Worm (Caenorhabditis elegans) whole organism, L4 larva: ENCODE data around the gene C27A2.12.

ENCODE experiments used
- F10B5.3 ChIP-seq: sonication (generic microtip); optimal IDR thresholded peaks from 2 replicates; lab custom pipeline; 2016; ENCODE audit warnings: mild to moderate bottlenecking, missing genetic modification characterization, missing compliant biosample characterization
- F44E2.7 ChIP-seq: fragments of 200-800 bp; sonication (Bioruptor generic); IDR thresholded peaks from 2 replicates; pipeline ENCODE4 v2.1.2; 2022; ENCODE audit warnings: missing genetic modification characterization, missing compliant biosample characterization
- Y105C5A.15 ChIP-seq: fragments of 200-800 bp; sonication (Bioruptor generic); IDR thresholded peaks from 2 replicates; pipeline ENCODE4 v1.3.6; 2022; ENCODE audit warnings: missing genetic modification characterization, missing compliant biosample characterization
- Y5F2A.4 ChIP-seq: fragments of 200-800 bp; sonication (Bioruptor generic); optimal IDR thresholded peaks from 2 replicates; lab custom pipeline; 2018; ENCODE audit warnings: mild to moderate bottlenecking, missing genetic modification characterization, missing compliant biosample characterization
- ZK337.2 ChIP-seq: fragments of 200-800 bp; sonication (Bioruptor generic); IDR thresholded peaks from 2 replicates; pipeline ENCODE4 v1.3.6; 2022; ENCODE audit warnings: missing genetic modification reagents, missing genetic modification characterization, missing compliant biosample characterization
- aly-2 ChIP-seq: sonication (generic microtip); optimal IDR thresholded peaks from 2 replicates; lab custom pipeline; 2018; ENCODE audit warnings: missing biosample characterization, missing genetic modification characterization
- ama-1 ChIP-seq: fragments of 150-350 bp; optimal IDR thresholded peaks from 2 replicates; lab custom pipeline; 2014; ENCODE audit warnings: inconsistent platforms, mixed read lengths
- arid-1 ChIP-seq: fragments of 200-800 bp; sonication (Bioruptor generic); conservative IDR thresholded peaks from 2 replicates; pipeline ENCODE4 v1.3.6; 2022; ENCODE audit warnings: missing genetic modification reagents, missing genetic modification characterization, missing compliant biosample characterization
- attf-4 ChIP-seq: sonication (generic microtip); optimal IDR thresholded peaks from 3 replicates; lab custom pipeline; 2017; ENCODE audit warnings: missing biosample characterization, missing genetic modification characterization
- ceh-20 ChIP-seq: fragments of 200-800 bp; sonication (Bioruptor generic); IDR thresholded peaks from 2 replicates; pipeline ENCODE4 v1.3.6; 2022; ENCODE audit warnings: missing genetic modification reagents, missing genetic modification characterization, missing compliant biosample characterization
- ceh-32 ChIP-seq: sonication (generic microtip); optimal IDR thresholded peaks from 2 replicates; lab custom pipeline; 2016; ENCODE audit warnings: mild to moderate bottlenecking, missing genetic modification characterization, missing compliant biosample characterization; ENCODE audit not compliant: poor library complexity
- dmd-6 ChIP-seq: fragments of 200-800 bp; sonication (Bioruptor generic); IDR thresholded peaks from 2 replicates; pipeline ENCODE4 v1.3.6; 2022; ENCODE audit warnings: missing genetic modification reagents, missing genetic modification characterization, missing compliant biosample characterization
- duxl-1 ChIP-seq: sonication (generic microtip); optimal IDR thresholded peaks from 2 replicates; lab custom pipeline; 2016; ENCODE audit warnings: mild to moderate bottlenecking, missing genetic modification characterization, moderate library complexity, missing compliant biosample characterization; ENCODE audit not compliant: poor library complexity
- egl-27 ChIP-seq: sonication (generic microtip); optimal IDR thresholded peaks from 3 replicates; lab custom pipeline; 2017; ENCODE audit warnings: missing biosample characterization, missing genetic modification reagents, missing genetic modification characterization
- hif-1 ChIP-seq, 2 experiments: sonication (generic microtip); optimal IDR thresholded peaks; 2 replicates each; lab custom pipeline; 2016 to 2017; ENCODE audit warnings: missing compliant biosample characterization in 2 of 2, missing genetic modification characterization in 2 of 2, missing genetic modification reagents in 2 of 2, missing genotype in 2 of 2, mild to moderate bottlenecking in 1 of 2
- hlh-30 ChIP-seq: sonication (generic microtip); optimal IDR thresholded peaks from 2 replicates; lab custom pipeline; 2017; ENCODE audit warnings: antibody characterized with exemption, mild to moderate bottlenecking, missing genetic modification characterization, missing compliant biosample characterization; ENCODE audit not compliant: insufficient read depth
- jun-1 ChIP-seq: fragments of 150-350 bp; optimal IDR thresholded peaks from 2 replicates; lab custom pipeline; 2014; ENCODE audit warnings: missing biosample characterization, missing genetic modification reagents, missing genetic modification characterization
- lim-7 ChIP-seq: fragments of 200-800 bp; sonication (Bioruptor generic); IDR thresholded peaks from 2 replicates; pipeline ENCODE4 v1.3.6; 2022; ENCODE audit warnings: missing genetic modification characterization, missing compliant biosample characterization
- lin-1 ChIP-seq: fragments of 200-800 bp; sonication (Bioruptor generic); IDR thresholded peaks from 2 replicates; pipeline ENCODE4 v1.3.6; 2022; ENCODE audit warnings: missing genetic modification reagents, missing genetic modification characterization, missing compliant biosample characterization
- lin-13 ChIP-seq: fragments of 150-350 bp; optimal IDR thresholded peaks from 2 replicates; lab custom pipeline; 2014; ENCODE audit warnings: missing biosample characterization, missing genetic modification reagents, missing genetic modification characterization
- lin-15B ChIP-seq: fragments of 150-350 bp; sonication (generic microtip); optimal IDR thresholded peaks from 3 replicates; lab custom pipeline; 2014; ENCODE audit warnings: missing biosample characterization, missing genetic modification characterization
- lin-29 ChIP-seq: fragments of 200-800 bp; sonication (Bioruptor generic); IDR thresholded peaks from 2 replicates; pipeline ENCODE4 v1.3.6; 2022; ENCODE audit warnings: missing genetic modification reagents, missing genetic modification characterization, missing compliant biosample characterization
- lsy-2 ChIP-seq, 2 experiments: fragments of 150-350 bp in 1 of 2; sonication (generic microtip) in 1 of 2; optimal IDR thresholded peaks; 2 replicates each; lab custom pipeline; 2014 to 2017; ENCODE audit warnings: missing biosample characterization in 2 of 2, missing genetic modification characterization in 2 of 2
- madf-9 ChIP-seq: fragments of 200-800 bp; sonication (Bioruptor generic); conservative IDR thresholded peaks from 2 replicates; pipeline ENCODE4 v1.3.6; 2022; ENCODE audit warnings: missing genetic modification reagents, missing genetic modification characterization, missing compliant biosample characterization
- mdl-1 ChIP-seq, 2 experiments: fragments of 150-350 bp in 1 of 2; sonication (generic microtip) in 1 of 2; optimal IDR thresholded peaks; 2 replicates each; lab custom pipeline; 2014 to 2017; ENCODE audit warnings: missing biosample characterization in 2 of 2, missing genetic modification characterization in 2 of 2
- mep-1 ChIP-seq: fragments of 150-350 bp; sonication (generic microtip); optimal IDR thresholded peaks from 3 replicates; lab custom pipeline; 2014; ENCODE audit warnings: missing biosample characterization, missing genetic modification characterization
- mes-2 ChIP-seq: sonication (generic microtip); optimal IDR thresholded peaks from 2 replicates; lab custom pipeline; 2016; ENCODE audit warnings: missing genotype, mild to moderate bottlenecking, missing genetic modification characterization, missing compliant biosample characterization; ENCODE audit not compliant: poor library complexity, severe bottlenecking
- mxl-2 ChIP-seq: fragments of 200-800 bp; sonication (Bioruptor generic); conservative IDR thresholded peaks from 2 replicates; pipeline ENCODE4 v1.3.6; 2022; ENCODE audit warnings: missing genetic modification reagents, missing genetic modification characterization, missing compliant biosample characterization
- mxl-3 ChIP-seq: fragments of 200-800 bp; sonication (Bioruptor generic); optimal IDR thresholded peaks from 2 replicates; lab custom pipeline; 2018; ENCODE audit warnings: mild to moderate bottlenecking, missing genetic modification characterization, missing compliant biosample characterization
- nhr-10 ChIP-seq: fragments of 150-350 bp; optimal IDR thresholded peaks from 2 replicates; lab custom pipeline; 2014; ENCODE audit warnings: missing biosample characterization, missing genetic modification characterization
- nhr-102 ChIP-seq: sonication (generic microtip); optimal IDR thresholded peaks from 2 replicates; lab custom pipeline; 2016; ENCODE audit warnings: mild to moderate bottlenecking, missing genetic modification characterization, moderate library complexity, missing compliant biosample characterization
- nhr-11 ChIP-seq: fragments of 150-350 bp; optimal IDR thresholded peaks from 2 replicates; lab custom pipeline; 2014; ENCODE audit warnings: missing biosample characterization, missing genetic modification characterization
- nhr-237 ChIP-seq: sonication (generic microtip); optimal IDR thresholded peaks from 2 replicates; lab custom pipeline; 2017; ENCODE audit warnings: missing biosample characterization, missing genetic modification characterization
- nhr-25 ChIP-seq: sonication (generic microtip); optimal IDR thresholded peaks from 2 replicates; lab custom pipeline; 2017; ENCODE audit warnings: missing genetic modification characterization, mild to moderate bottlenecking, missing compliant biosample characterization, antibody characterized with exemption, moderate library complexity, borderline replicate concordance; ENCODE audit not compliant: insufficient read depth
- nhr-41 ChIP-seq: fragments of 200-800 bp; sonication (Bioruptor generic); IDR thresholded peaks from 2 replicates; pipeline ENCODE4 v1.3.6; 2022; ENCODE audit warnings: missing genetic modification reagents, missing genetic modification characterization, missing compliant biosample characterization
- nhr-48 ChIP-seq: sonication (generic microtip); optimal IDR thresholded peaks from 2 replicates; lab custom pipeline; 2016; ENCODE audit warnings: mild to moderate bottlenecking, missing genetic modification characterization, missing compliant biosample characterization
- nhr-76 ChIP-seq: fragments of 150-350 bp; optimal IDR thresholded peaks from 2 replicates; lab custom pipeline; 2014; ENCODE audit warnings: missing biosample characterization, missing genetic modification characterization
- nhr-77 ChIP-seq: fragments of 150-350 bp; optimal IDR thresholded peaks from 2 replicates; lab custom pipeline; 2014; ENCODE audit warnings: missing biosample characterization, missing genetic modification characterization
- php-3 ChIP-seq: fragments of 200-800 bp; sonication (Bioruptor generic); IDR thresholded peaks from 2 replicates; pipeline ENCODE4 v1.3.6; 2022; ENCODE audit warnings: missing genetic modification reagents, missing genetic modification characterization, missing compliant biosample characterization
- pqm-1 ChIP-seq: sonication (generic microtip); optimal IDR thresholded peaks from 2 replicates; lab custom pipeline; 2017; ENCODE audit warnings: missing biosample characterization, missing genetic modification characterization
- rbr-2 ChIP-seq: sonication (generic microtip); optimal IDR thresholded peaks from 2 replicates; lab custom pipeline; 2016; ENCODE audit warnings: missing genotype, missing genetic modification characterization, missing compliant biosample characterization
- sdz-12 ChIP-seq: fragments of 200-800 bp; sonication (Bioruptor generic); optimal IDR thresholded peaks from 2 replicates; lab custom pipeline; 2018; ENCODE audit warnings: mild to moderate bottlenecking, missing genetic modification characterization, missing compliant biosample characterization
- snpc-4 ChIP-seq: fragments of 150-350 bp; optimal IDR thresholded peaks from 2 replicates; lab custom pipeline; 2014; ENCODE audit warnings: missing biosample characterization, missing genetic modification characterization
- tag-97 ChIP-seq: fragments of 200-800 bp; sonication (Bioruptor generic); IDR thresholded peaks from 2 replicates; pipeline ENCODE4 v1.3.6; 2022; ENCODE audit warnings: missing genetic modification characterization, missing compliant biosample characterization
- tra-1 ChIP-seq: fragments of 200-800 bp; sonication (Bioruptor generic); IDR thresholded peaks from 2 replicates; pipeline ENCODE4 v1.3.6; 2022; ENCODE audit warnings: missing genetic modification reagents, missing genetic modification characterization, missing compliant biosample characterization
- unc-39 ChIP-seq: sonication (generic microtip); optimal IDR thresholded peaks from 2 replicates; lab custom pipeline; 2017; ENCODE audit warnings: missing biosample characterization, missing genetic modification characterization
- unc-62 ChIP-seq, 3 experiments: fragments of 150-350 bp in 1 of 3; sonication (generic microtip); optimal IDR thresholded peaks in 2 of 3; peaks in 1 of 3; 1 replicate in 1 of 3; 2 replicates in 2 of 3; lab custom pipeline; 2014 to 2017; ENCODE audit warnings: missing biosample characterization in 3 of 3, missing genetic modification characterization in 3 of 3, missing genetic modification reagents in 3 of 3, missing genotype in 1 of 3
- vab-7 ChIP-seq: fragments of 200-800 bp; sonication (Bioruptor generic); IDR thresholded peaks from 2 replicates; pipeline ENCODE4 v1.3.6; 2022; ENCODE audit warnings: missing genetic modification reagents, missing genetic modification characterization, missing compliant biosample characterization
- zfp-2 ChIP-seq: sonication (generic microtip); optimal IDR thresholded peaks from 2 replicates; lab custom pipeline; 2016; ENCODE audit warnings: mild to moderate bottlenecking, missing genetic modification characterization, missing compliant biosample characterization
- zip-11 ChIP-seq: fragments of 200-800 bp; sonication (Bioruptor generic); IDR thresholded peaks from 2 replicates; pipeline ENCODE4 v1.3.6; 2022; ENCODE audit warnings: missing genetic modification characterization, missing compliant biosample characterization

The C27A2.12 gene

DNA sequence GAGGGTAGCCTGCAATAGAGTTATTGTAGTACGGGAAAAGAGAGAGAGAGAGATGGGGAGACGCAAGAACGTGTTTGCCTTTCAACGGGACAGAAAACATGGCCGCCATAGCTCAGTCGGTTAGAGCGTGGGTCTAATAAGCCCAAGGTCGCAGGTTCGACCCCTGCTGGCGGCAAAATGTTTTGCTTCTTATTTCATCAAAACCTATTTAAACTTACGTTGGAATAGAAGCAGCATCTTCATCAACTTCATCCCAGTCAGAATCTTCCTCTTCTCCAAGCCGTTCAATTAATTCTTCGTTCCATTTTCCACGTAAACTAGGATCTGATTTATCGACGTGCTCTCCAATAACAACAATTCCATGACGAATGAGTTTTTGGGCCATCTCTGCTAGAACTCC is 25.3 kb downstream of the C27A2.12 start (continued):
- peak; percentile 17 to 59 for TF ChIP-seq hif-1 (tag; optimal IDR thresholded peaks at IDR 0.05; lab: Kevin White, UChicago)
- TF ChIP-seq arid-1 (GFP tag; lab: Robert Waterston, UW), result peak; percentile 84
- TF ChIP-seq duxl-1, result peak; percentile 78
- TF ChIP-seq lsy-2 (tag; optimal IDR thresholded peaks at IDR 0.05; lab: Kevin White, UChicago), result peak; percentile 29 to 70
- peak; percentile 54 for TF ChIP-seq nhr-102
- TF ChIP-seq mxl-3 (GFP tag; lab: Kevin White, UChicago), result peak; percentile 59
- peak; percentile 82 for TF ChIP-seq tra-1
- no peak for TF ChIP-seq ama-1
- TF ChIP-seq aly-2, result no peak
- peak; percentile 71 for TF ChIP-seq nhr-77
- TF ChIP-seq pqm-1 (tag; lab: Kevin White, UChicago), result no peak
- TF ChIP-seq lim-7 (GFP tag; lab: Robert Waterston, UW), result peak; percentile 94
- peak; percentile 86; the same call in 1 of the 2 replicates for TF ChIP-seq Y105C5A.15
- peak in 1 of 2 experiments; percentile 80 for TF ChIP-seq unc-62 (GFP tag; optimal IDR thresholded peaks at IDR 0.05 in 1 of 2; lab: Kevin White, UChicago)
- no peak for TF ChIP-seq unc-62 (tag; optimal IDR thresholded peaks at IDR 0.05; lab: Kevin White, UChicago)
- TF ChIP-seq php-3 (GFP tag; lab: Robert Waterston, UW), result 0 out of 2 replicates have a peak, but pooled peaks have one; percentile 44
- TF ChIP-seq lin-29, result no peak
- peak; percentile 86 for TF ChIP-seq vab-7 (GFP tag; lab: Robert Waterston, UW)
- peak; percentile 70; the same call in 1 of the 2 replicates for TF ChIP-seq lin-1 (GFP tag; lab: Robert Waterston, UW)
- peak; percentile 69; the same call in 1 of the 2 replicates for TF ChIP-seq zip-11 (GFP tag; lab: Robert Waterston, UW)
- peak; percentile 45 for TF ChIP-seq nhr-48 (tag; lab: Kevin White, UChicago)
- TF ChIP-seq madf-9 (GFP tag; lab: Robert Waterston, UW), result peak; percentile 74
- TF ChIP-seq sdz-12 (GFP tag; lab: Kevin White, UChicago), result peak; percentile 82
- TF ChIP-seq tag-97 (GFP tag; lab: Robert Waterston, UW), result no peak
- TF ChIP-seq ceh-32 (tag; lab: Kevin White, UChicago), result no peak
- no peak for TF ChIP-seq egl-27 (tag; lab: Kevin White, UChicago)
- TF ChIP-seq jun-1 (tag; lab: Kevin White, UChicago), result peak; percentile 65
- peak; percentile 70 for TF ChIP-seq nhr-25 (tag; lab: Kevin White, UChicago)
- peak; percentile 81 for TF ChIP-seq nhr-41 (GFP tag; lab: Robert Waterston, UW)
- TF ChIP-seq ceh-20 (GFP tag; lab: Robert Waterston, UW), result peak; percentile 70
- peak; percentile 19 for TF ChIP-seq zfp-2
- no peak for TF ChIP-seq unc-39 (tag; lab: Kevin White, UChicago)
- peak; percentile 74 for TF ChIP-seq mes-2 (tag; lab: Kevin White, UChicago)
- 0 out of 2 replicates have a peak, but pooled peaks have one; percentile 50 for TF ChIP-seq F44E2.7 (GFP tag; lab: Robert Waterston, UW)
- TF ChIP-seq F10B5.3 (tag; lab: Kevin White, UChicago), result peak; percentile 25
- TF ChIP-seq hlh-30 (tag; lab: Kevin White, UChicago), result peak; percentile 29
- no peak for TF ChIP-seq snpc-4 (tag; lab: Kevin White, UChicago)
- TF ChIP-seq nhr-11 (tag; lab: Kevin White, UChicago), result peak; percentile 48
- peak; percentile 80 for TF ChIP-seq Y5F2A.4 (GFP tag; lab: Kevin White, UChicago)
- peak in 1 of 2 experiments; percentile 25 for TF ChIP-seq mdl-1 (tag; optimal IDR thresholded peaks at IDR 0.05; lab: Kevin White, UChicago)
- TF ChIP-seq mep-1 (tag; lab: Kevin White, UChicago), result peak; percentile 64
- no peak for TF ChIP-seq nhr-10
- TF ChIP-seq ZK337.2, result no peak
- no peak for TF ChIP-seq nhr-76
- no peak for TF ChIP-seq lin-15B (tag; lab: Kevin White, UChicago)
- peak; percentile 68 for TF ChIP-seq dmd-6
- TF ChIP-seq rbr-2, result peak; percentile 46
- TF ChIP-seq lin-13, result peak; percentile 60
- no peak for TF ChIP-seq attf-4 (tag; lab: Kevin White, UChicago)
- TF ChIP-seq nhr-237 (tag; lab: Kevin White, UChicago), result no peak
- TF ChIP-seq mxl-2 (GFP tag; lab: Robert Waterston, UW), result 0 out of 2 replicates have a peak, but pooled peaks have one; percentile 31
